Fruit fly (Drosophila melanogaster) S2 (cell line): ENCODE results near the gene CG13386.

Experiments
- CG8478 ChIP-seq: fragments of >200 bp; optimal IDR thresholded peaks from 2 replicates; lab custom pipeline; 2018
- CTCF ChIP-seq, 2 experiments: fragments of >200 bp; optimal IDR thresholded peaks; 2 replicates each; lab custom pipeline; 2018

DNA sequence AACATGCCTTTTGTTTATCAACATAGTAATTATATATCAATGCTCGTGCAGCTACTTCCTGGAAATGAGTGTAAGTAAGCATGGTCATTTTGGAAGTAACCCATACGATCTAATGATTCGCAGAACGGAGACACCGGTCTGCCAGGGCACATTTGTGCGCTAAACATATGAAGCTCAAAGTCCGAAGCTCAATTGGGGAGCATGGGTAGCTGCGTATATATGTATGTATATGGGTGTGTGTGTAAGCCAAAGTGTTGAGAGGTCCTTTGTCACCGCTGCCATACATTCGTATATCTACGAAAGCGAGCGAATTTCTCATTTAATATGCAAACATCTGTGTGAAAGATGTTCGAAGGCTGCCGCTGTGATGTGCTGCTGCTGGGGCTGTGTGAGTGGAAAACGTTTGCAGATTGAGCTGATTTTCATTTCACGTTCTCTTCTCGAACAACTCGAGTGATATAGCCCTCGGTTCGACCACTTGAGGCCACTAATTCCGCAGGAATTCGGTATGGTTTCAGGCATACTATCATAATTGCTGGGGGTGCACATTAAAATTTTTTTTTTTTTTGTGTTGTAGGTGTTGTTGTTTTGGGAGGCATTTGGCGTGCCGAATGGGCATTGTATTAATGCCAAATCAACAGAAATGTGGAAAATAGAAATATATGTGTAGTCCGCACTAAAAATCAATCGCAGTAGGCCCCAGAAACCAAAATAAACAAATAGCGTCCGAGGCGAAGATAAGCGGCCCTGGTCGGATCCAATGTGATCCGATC, 19.5 kb downstream of the CG13386 start:
- TF ChIP-seq CG8478 = peak; percentile 23
- no peak for TF ChIP-seq CTCF (optimal IDR thresholded peaks at IDR 0.05; lab: Kevin White, UChicago)
